Fruit fly (Drosophila melanogaster) whole organism, embryonic: ENCODE measurements around the gene CG9630.
A peak's percentile ranks its signal among the peaks of the same experiment; 100 is the strongest.

Experiments used
- B-H2 ChIP-seq: fragments of 200-800 bp; sonication (Bioruptor generic); optimal IDR thresholded peaks from 2 replicates; lab custom pipeline; 2018; ENCODE audit warnings: missing biosample characterization, mild to moderate bottlenecking, missing genetic modification characterization
- CG10147 ChIP-seq: fragments of 200-800 bp; sonication (Bioruptor generic); optimal IDR thresholded peaks from 2 replicates; lab custom pipeline; 2019; ENCODE audit warnings: missing biosample characterization, mild to moderate bottlenecking, missing genetic modification characterization, moderate library complexity
- CG10654 ChIP-seq: fragments of 200-800 bp; sonication (Bioruptor generic); optimal IDR thresholded peaks from 2 replicates; lab custom pipeline; 2016; ENCODE audit warnings: missing biosample characterization, missing genetic modification characterization
- CG12071 ChIP-seq: fragments of 200-800 bp; sonication (Bioruptor generic); optimal IDR thresholded peaks from 3 replicates; lab custom pipeline; 2018; ENCODE audit warnings: missing biosample characterization, mild to moderate bottlenecking, missing genetic modification characterization
- CG12659 ChIP-seq: fragments of 200-800 bp; sonication (Bioruptor generic); optimal IDR thresholded peaks from 3 replicates; lab custom pipeline; 2017; ENCODE audit warnings: mild to moderate bottlenecking, missing biosample characterization, missing genetic modification reagents, missing genetic modification characterization
- CG13287 ChIP-seq: fragments of 200-800 bp; sonication (Bioruptor generic); IDR thresholded peaks from 2 replicates; pipeline ENCODE4 v1.3.6; 2022; ENCODE audit warnings: missing biosample characterization, missing genetic modification characterization; ENCODE audit not compliant: partially characterized antibody
- CG14014 ChIP-seq: fragments of 200-800 bp; sonication (Bioruptor generic); IDR thresholded peaks from 2 replicates; pipeline ENCODE4 v1.3.6; 2022; ENCODE audit warnings: missing biosample characterization, missing genetic modification characterization
- CG14710 ChIP-seq: fragments of 200-800 bp; sonication (Bioruptor generic); optimal IDR thresholded peaks from 3 replicates; lab custom pipeline; 2019; ENCODE audit warnings: missing biosample characterization, mild to moderate bottlenecking, missing genetic modification characterization, moderate library complexity
- CG17186 ChIP-seq: fragments of 200-800 bp; sonication (Bioruptor generic); optimal IDR thresholded peaks from 3 replicates; lab custom pipeline; 2017; ENCODE audit warnings: missing biosample characterization, missing genetic modification reagents, missing genetic modification characterization
- CG17912 ChIP-seq: fragments of 200-800 bp; sonication (Bioruptor generic); optimal IDR thresholded peaks from 2 replicates; lab custom pipeline; 2018; ENCODE audit warnings: missing biosample characterization, mild to moderate bottlenecking, missing genetic modification characterization
- CG1792 ChIP-seq: fragments of 200-800 bp; sonication (Bioruptor generic); optimal IDR thresholded peaks from 2 replicates; lab custom pipeline; 2016; ENCODE audit warnings: missing biosample characterization, missing genetic modification characterization
- CG2116 ChIP-seq: fragments of 200-800 bp; sonication (Bioruptor generic); optimal IDR thresholded peaks from 3 replicates; lab custom pipeline; 2018; ENCODE audit warnings: missing biosample characterization, mild to moderate bottlenecking, missing genetic modification characterization
- CG3407 ChIP-seq: fragments of 200-800 bp; sonication (Bioruptor generic); optimal IDR thresholded peaks from 2 replicates; lab custom pipeline; 2018; ENCODE audit warnings: missing biosample characterization, mild to moderate bottlenecking, missing genetic modification characterization
- CG34376 ChIP-seq: fragments of 200-800 bp; sonication (Bioruptor generic); optimal IDR thresholded peaks from 2 replicates; lab custom pipeline; 2018; ENCODE audit warnings: missing biosample characterization, mild to moderate bottlenecking, missing genetic modification characterization
- CG3847 ChIP-seq: fragments of 200-800 bp; sonication (Bioruptor generic); IDR thresholded peaks from 2 replicates; pipeline ENCODE4 v1.3.6; 2022; ENCODE audit warnings: missing biosample characterization, missing genetic modification characterization
- CG9437 ChIP-seq: fragments of 200-800 bp; sonication (Bioruptor generic); optimal IDR thresholded peaks from 2 replicates; lab custom pipeline; 2018; ENCODE audit warnings: missing biosample characterization, mild to moderate bottlenecking, missing genetic modification characterization
- CG9609 ChIP-seq: fragments of 200-800 bp; sonication (Bioruptor generic); optimal IDR thresholded peaks from 3 replicates; lab custom pipeline; 2016; ENCODE audit warnings: missing biosample characterization, missing genetic modification characterization
- CG9817 ChIP-seq: fragments of 200-800 bp; sonication (Bioruptor generic); optimal IDR thresholded peaks from 2 replicates; lab custom pipeline; 2018; ENCODE audit warnings: missing biosample characterization, mild to moderate bottlenecking, missing genetic modification characterization, moderate library complexity
- CG9932 ChIP-seq: fragments of 200-800 bp; sonication (Bioruptor generic); IDR thresholded peaks from 2 replicates; pipeline ENCODE4 v1.3.6; 2022; ENCODE audit warnings: missing biosample characterization, missing genetic modification characterization
- CHES-1-like ChIP-seq: fragments of 200-800 bp; sonication (Bioruptor generic); optimal IDR thresholded peaks from 2 replicates; lab custom pipeline; 2016; ENCODE audit warnings: missing biosample characterization, missing genetic modification characterization
- CrebB ChIP-seq: fragments of 200-800 bp; sonication (Bioruptor generic); optimal IDR thresholded peaks from 3 replicates; lab custom pipeline; 2018; ENCODE audit warnings: missing biosample characterization, mild to moderate bottlenecking, missing genetic modification characterization
- Dbx ChIP-seq: fragments of 200-800 bp; sonication (Bioruptor generic); IDR thresholded peaks from 3 replicates; pipeline ENCODE4 v1.3.6; 2022; ENCODE audit warnings: missing biosample characterization, missing genetic modification characterization
- Doc3 ChIP-seq: fragments of 200-800 bp; sonication (Bioruptor generic); IDR thresholded peaks from 3 replicates; pipeline ENCODE4 v1.3.6; 2022; ENCODE audit warnings: missing biosample characterization, missing genetic modification characterization; ENCODE audit not compliant: partially characterized antibody
- Dp ChIP-seq: fragments of 200-800 bp; sonication (Bioruptor generic); optimal IDR thresholded peaks from 2 replicates; lab custom pipeline; 2018; ENCODE audit warnings: missing biosample characterization, mild to moderate bottlenecking, missing genetic modification characterization, moderate library complexity
- Dref ChIP-seq: fragments of 200-800 bp; sonication (Bioruptor generic); IDR thresholded peaks from 2 replicates; pipeline ENCODE4 v1.3.6; 2022; ENCODE audit warnings: missing biosample characterization, missing genetic modification characterization
- Drgx ChIP-seq: fragments of 200-800 bp; sonication (Bioruptor generic); IDR thresholded peaks from 2 replicates; pipeline ENCODE4 v1.3.6; 2022; ENCODE audit warnings: missing biosample characterization, missing genetic modification characterization
- ERR ChIP-seq: fragments of 200-800 bp; sonication (Bioruptor generic); optimal IDR thresholded peaks from 2 replicates; lab custom pipeline; 2016; ENCODE audit warnings: missing biosample characterization, missing genetic modification characterization
- HLH3B ChIP-seq: fragments of 200-800 bp; sonication (Bioruptor generic); IDR thresholded peaks from 2 replicates; pipeline ENCODE4 v1.3.6; 2022; ENCODE audit warnings: missing biosample characterization, missing genetic modification characterization
- HmgD ChIP-seq: fragments of 200-800 bp; sonication (Bioruptor generic); optimal IDR thresholded peaks from 3 replicates; lab custom pipeline; 2016; ENCODE audit warnings: missing biosample characterization, missing genetic modification characterization
- Lpt ChIP-seq: fragments of >200 bp; optimal IDR thresholded peaks from 2 replicates; lab custom pipeline; 2018; ENCODE audit warnings: missing biosample characterization, missing genetic modification characterization
- Meics ChIP-seq: fragments of 200-800 bp; sonication (Bioruptor generic); optimal IDR thresholded peaks from 2 replicates; lab custom pipeline; 2017; ENCODE audit warnings: missing biosample characterization, mild to moderate bottlenecking, missing genetic modification characterization
- NfI ChIP-seq: fragments of 200-800 bp; sonication (Bioruptor generic); optimal IDR thresholded peaks from 3 replicates; lab custom pipeline; 2018; ENCODE audit warnings: missing biosample characterization, mild to moderate bottlenecking, missing genetic modification characterization, moderate library complexity
- PHDP ChIP-seq: fragments of 200-800 bp; sonication (Bioruptor generic); optimal IDR thresholded peaks from 3 replicates; lab custom pipeline; 2018; ENCODE audit warnings: missing biosample characterization, mild to moderate bottlenecking, missing genetic modification characterization, moderate library complexity
- Rfx ChIP-seq: fragments of 200-800 bp; sonication (Bioruptor generic); IDR thresholded peaks from 2 replicates; pipeline ENCODE4 v1.3.6; 2022; ENCODE audit warnings: missing biosample characterization, missing genetic modification characterization
- Side ChIP-seq: fragments of 200-800 bp; sonication (Bioruptor generic); optimal IDR thresholded peaks from 2 replicates; lab custom pipeline; 2016; ENCODE audit warnings: missing biosample characterization, missing genetic modification characterization
- Sry-δ ChIP-seq: fragments of 200-800 bp; sonication (Bioruptor generic); optimal IDR thresholded peaks from 2 replicates; lab custom pipeline; 2016; ENCODE audit warnings: missing biosample characterization, missing genetic modification characterization
- YL-1 ChIP-seq: fragments of 200-800 bp; sonication (Bioruptor generic); optimal IDR thresholded peaks from 3 replicates; lab custom pipeline; 2017; ENCODE audit warnings: missing biosample characterization, mild to moderate bottlenecking, missing genetic modification characterization
- al ChIP-seq: fragments of 200-800 bp; sonication (Bioruptor generic); IDR thresholded peaks from 2 replicates; pipeline ENCODE4 v1.3.6; 2022; ENCODE audit warnings: missing biosample characterization, missing genetic modification characterization
- dpn ChIP-seq, 2 experiments: fragments of 200-800 bp; sonication (Bioruptor generic); optimal IDR thresholded peaks; 3 replicates each; lab custom pipeline; 2016; ENCODE audit warnings: missing biosample characterization in 2 of 2, missing genetic modification characterization in 2 of 2
- fd64A ChIP-seq: fragments of 200-800 bp; sonication (Bioruptor generic); optimal IDR thresholded peaks from 3 replicates; lab custom pipeline; 2018; ENCODE audit warnings: missing biosample characterization, mild to moderate bottlenecking, missing genetic modification characterization
- fru ChIP-seq: fragments of >200 bp; optimal IDR thresholded peaks from 2 replicates; lab custom pipeline; 2017
- lilli ChIP-seq: fragments of 200-800 bp; sonication (Bioruptor generic); optimal IDR thresholded peaks from 3 replicates; lab custom pipeline; 2016; ENCODE audit warnings: missing biosample characterization, missing genetic modification characterization
- mam ChIP-seq: fragments of 200-800 bp; sonication (Bioruptor generic); optimal IDR thresholded peaks from 3 replicates; lab custom pipeline; 2016; ENCODE audit warnings: missing biosample characterization, missing genetic modification characterization
- nmo ChIP-seq: fragments of 200-800 bp; sonication (Bioruptor generic); optimal IDR thresholded peaks from 2 replicates; lab custom pipeline; 2018; ENCODE audit warnings: missing biosample characterization, mild to moderate bottlenecking, missing genetic modification characterization, moderate library complexity
- repo ChIP-seq: fragments of 200-800 bp; sonication (Bioruptor generic); optimal IDR thresholded peaks from 2 replicates; lab custom pipeline; 2016; ENCODE audit warnings: missing biosample characterization, missing genetic modification characterization
- slou ChIP-seq: fragments of 200-800 bp; sonication (Bioruptor generic); optimal IDR thresholded peaks from 3 replicates; lab custom pipeline; 2016; ENCODE audit warnings: missing biosample characterization, missing genetic modification characterization
- sna ChIP-seq: fragments of 200-800 bp; sonication (Bioruptor generic); IDR thresholded peaks from 2 replicates; pipeline ENCODE4 v1.3.6; 2022; ENCODE audit warnings: missing biosample characterization, missing genetic modification characterization; ENCODE audit not compliant: partially characterized antibody
- sr ChIP-seq: fragments of 200-800 bp; sonication (Bioruptor generic); IDR thresholded peaks from 3 replicates; pipeline ENCODE4 v1.3.6; 2022; ENCODE audit warnings: missing biosample characterization, missing genetic modification characterization
- tin ChIP-seq: fragments of 200-800 bp; sonication (Bioruptor generic); optimal IDR thresholded peaks from 3 replicates; lab custom pipeline; 2016; ENCODE audit warnings: missing biosample characterization, missing genetic modification characterization
- ttk ChIP-seq: fragments of 200-800 bp; sonication (Bioruptor generic); IDR thresholded peaks from 2 replicates; pipeline ENCODE4 v2.1.2; 2022; ENCODE audit warnings: missing biosample characterization, missing genetic modification characterization
- vfl ChIP-seq: fragments of 200-800 bp; sonication (Bioruptor generic); optimal IDR thresholded peaks from 2 replicates; lab custom pipeline; 2016; ENCODE audit warnings: missing biosample characterization, missing genetic modification characterization
- zen2 ChIP-seq: fragments of 200-800 bp; sonication (Bioruptor generic); IDR thresholded peaks from 3 replicates; pipeline ENCODE4 v1.3.6; 2022; ENCODE audit warnings: missing biosample characterization, missing genetic modification characterization; ENCODE audit not compliant: partially characterized antibody

CG9630 gene

dm6 chr3R:8305110-8305509 is 35.4 kb upstream of the CG9630 start, which contains the start of gene Sgt1 (continued):
- TF ChIP-seq zen2 = peak; percentile 64; the same call in 1 of the 3 replicates
- TF ChIP-seq B-H2 = peak; percentile 88
- TF ChIP-seq CG10654 (GFP tag; lab: Kevin White, UChicago) = no peak
- no peak for TF ChIP-seq ttk
- peak; percentile 99 for TF ChIP-seq Dref (GFP tag; lab: Robert Waterston, UW)
- TF ChIP-seq Lpt (GFP tag; lab: Kevin White, UChicago) = no peak
- TF ChIP-seq CG12659 (GFP tag; lab: Kevin White, UChicago) = peak; percentile 84
- peak; percentile 69 for TF ChIP-seq CG14710 (tag; lab: Kevin White, UChicago)
- TF ChIP-seq CG17912 = peak; percentile 30
- TF ChIP-seq nmo (GFP tag; lab: Kevin White, UChicago) = peak; percentile 66
- TF ChIP-seq fru (lab: Kevin White, UChicago) = no peak
- no peak for TF ChIP-seq sr (GFP tag; lab: Robert Waterston, UW)
- peak; percentile 34 to 68 for TF ChIP-seq dpn (GFP tag; optimal IDR thresholded peaks at IDR 0.05; lab: Kevin White, UChicago)
- peak; percentile 85 for TF ChIP-seq CG13287 (GFP tag; lab: Robert Waterston, UW)
- peak; percentile 57 for TF ChIP-seq CG1792 (GFP tag; lab: Kevin White, UChicago)
- peak; percentile 51 for TF ChIP-seq ERR (GFP tag; lab: Kevin White, UChicago)
- no peak for TF ChIP-seq al
- TF ChIP-seq Dp (GFP tag; lab: Kevin White, UChicago) = peak; percentile 100
- TF ChIP-seq CG34376 (GFP tag; lab: Kevin White, UChicago) = peak; percentile 78
- TF ChIP-seq CG3847 (GFP tag; lab: Robert Waterston, UW) = peak; percentile 80
- TF ChIP-seq lilli (GFP tag; lab: Kevin White, UChicago) = peak; percentile 72
- TF ChIP-seq CG14014 = no peak
- peak; percentile 72 for TF ChIP-seq vfl (GFP tag; lab: Kevin White, UChicago)
- peak; percentile 84 for TF ChIP-seq CG2116 (GFP tag; lab: Kevin White, UChicago)
- 0 out of 3 replicates have a peak, but pooled peaks have one; percentile 29 for TF ChIP-seq Dbx (GFP tag; lab: Robert Waterston, UW)
- no peak for TF ChIP-seq Drgx
- TF ChIP-seq HLH3B (GFP tag; lab: Robert Waterston, UW) = no peak
- TF ChIP-seq CrebB (tag; lab: Kevin White, UChicago) = peak; percentile 41
- peak; percentile 68; the same call in 2 of the 3 replicates for TF ChIP-seq Doc3 (GFP tag; lab: Robert Waterston, UW)
- TF ChIP-seq mam = peak; percentile 73
- TF ChIP-seq tin (GFP tag; lab: Kevin White, UChicago) = peak; percentile 23
- no peak for TF ChIP-seq CG3407 (GFP tag; lab: Kevin White, UChicago)
- TF ChIP-seq CG9932 (GFP tag; lab: Robert Waterston, UW) = peak; percentile 78
- TF ChIP-seq CG17186 (GFP tag; lab: Kevin White, UChicago) = peak; percentile 16
- no peak for TF ChIP-seq fd64A
- peak; percentile 40 for TF ChIP-seq repo (GFP tag; lab: Kevin White, UChicago)
- peak; percentile 38 for TF ChIP-seq CG9817 (tag; lab: Kevin White, UChicago)
- TF ChIP-seq HmgD (GFP tag; lab: Kevin White, UChicago) = peak; percentile 81
- TF ChIP-seq Side (GFP tag; lab: Kevin White, UChicago) = peak; percentile 26
- TF ChIP-seq slou (GFP tag; lab: Kevin White, UChicago) = no peak
- TF ChIP-seq CHES-1-like (GFP tag; lab: Kevin White, UChicago) = peak; percentile 47
- TF ChIP-seq PHDP (tag; lab: Kevin White, UChicago) = peak; percentile 6
- TF ChIP-seq YL-1 (GFP tag; lab: Kevin White, UChicago) = peak; percentile 87
- TF ChIP-seq NfI (GFP tag; lab: Kevin White, UChicago) = peak; percentile 61
- TF ChIP-seq Meics (GFP tag; lab: Kevin White, UChicago) = no peak
- TF ChIP-seq CG10147 (GFP tag; lab: Kevin White, UChicago) = peak; percentile 7
- TF ChIP-seq Sry-δ (GFP tag; lab: Kevin White, UChicago) = peak; percentile 83
- TF ChIP-seq Rfx (GFP tag; lab: Robert Waterston, UW) = peak; percentile 74
- TF ChIP-seq CG9609 = peak; percentile 59
- TF ChIP-seq sna (GFP tag; lab: Robert Waterston, UW) = peak; percentile 81
- TF ChIP-seq CG12071 (GFP tag; lab: Kevin White, UChicago) = no peak
- no peak for TF ChIP-seq CG9437 (GFP tag; lab: Kevin White, UChicago)
